In the genomic region with DNA sequence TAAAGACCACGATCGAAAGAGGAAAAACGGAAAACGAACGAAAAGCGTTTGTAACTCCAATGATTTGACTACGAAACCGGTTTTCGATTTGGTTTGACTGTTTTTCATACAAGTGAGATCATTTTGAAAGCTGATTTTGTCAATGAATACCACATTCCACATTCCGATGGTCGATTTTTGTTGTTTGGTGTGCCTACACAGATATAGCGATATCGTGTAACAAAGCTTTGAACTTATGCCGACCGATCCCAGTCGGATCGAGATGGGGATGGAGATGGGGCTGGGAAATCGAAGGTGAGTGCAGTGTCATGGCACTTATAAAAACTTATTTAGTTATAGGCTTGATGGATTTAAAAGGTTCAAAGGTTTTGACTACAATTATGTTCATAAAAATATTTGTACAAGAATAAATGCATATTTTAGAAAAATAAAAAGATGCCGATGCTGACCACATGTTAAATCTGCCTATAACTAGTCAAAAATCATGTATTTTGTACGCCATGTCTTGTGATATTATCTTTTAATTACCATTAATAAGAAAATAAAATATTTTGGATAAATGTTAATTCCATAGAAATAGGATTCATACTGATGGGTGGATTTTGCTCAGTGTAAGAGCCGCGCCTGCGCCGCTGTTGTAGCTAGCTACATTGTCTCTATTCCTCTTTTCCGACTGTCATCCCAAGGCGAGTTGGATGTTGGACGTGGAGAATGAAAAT, we compare ENCODE assay signal across 1 fruit fly cellular context.
TF ChIP-seq lines count a peak whose summit lies in the region.

No protein-coding gene starts in this region.

TF ChIP-seq in whole organism, embryonic, 481 proteins besides CTCF, POLR2A, EP300 and RAD21 (continued from another document):
- TF ChIP-seq CG10366 (GFP tag; IDR thresholded peaks at IDR 0.05; lab: Robert Waterston, UW) (peak; percentile 52), salm (tag; optimal IDR thresholded peaks at IDR 0.05; lab: Kevin White, UChicago) (peak; percentile 26), Fer2 (tag; optimal IDR thresholded peaks at IDR 0.05; lab: Kevin White, UChicago) (no peak), CG6813 (GFP tag; optimal IDR thresholded peaks at IDR 0.05; lab: Kevin White, UChicago) (no peak), pzg (GFP tag; optimal IDR thresholded peaks at IDR 0.05; lab: Kevin White, UChicago) (no peak), emc (GFP tag; optimal IDR thresholded peaks at IDR 0.05; lab: Kevin White, UChicago) (no peak), peb (GFP tag; IDR thresholded peaks at IDR 0.05; lab: Robert Waterston, UW) (0 out of 2 replicates have a peak, but pooled peaks have one; percentile 5), CG30403 (GFP tag; optimal IDR thresholded peaks at IDR 0.05; lab: Kevin White, UChicago) (peak; percentile 69), CG9932 (GFP tag; IDR thresholded peaks at IDR 0.05; lab: Robert Waterston, UW) (no peak), Atf-2 (GFP tag; optimal IDR thresholded peaks at IDR 0.05; lab: Kevin White, UChicago) (no peak), MBD-R2 (GFP tag; IDR thresholded peaks at IDR 0.05; lab: Robert Waterston, UW) (no peak), CG7372 (GFP tag; IDR thresholded peaks at IDR 0.05; lab: Robert Waterston, UW) (no peak), Bgb (GFP tag; IDR thresholded peaks at IDR 0.05; lab: Robert Waterston, UW; ENCODE audit: partially characterized antibody) (no peak), Gsc (GFP tag; IDR thresholded peaks at IDR 0.05; lab: Robert Waterston, UW) (no peak), Kr (GFP tag; optimal IDR thresholded peaks at IDR 0.05; lab: Kevin White, UChicago) (no peak), Aef1 (GFP tag; IDR thresholded peaks at IDR 0.05; lab: Robert Waterston, UW) (no peak), Poxn (GFP tag; IDR thresholded peaks at IDR 0.05; lab: Robert Waterston, UW) (no peak), CG1024 (GFP tag; IDR thresholded peaks at IDR 0.05; lab: Robert Waterston, UW) (no peak), fu2 (GFP tag; optimal IDR thresholded peaks at IDR 0.05; lab: Kevin White, UChicago) (no peak), Ets65A (GFP tag; lab: Kevin White, UChicago) (peak; percentile 84), Dp (GFP tag; optimal IDR thresholded peaks at IDR 0.05; lab: Kevin White, UChicago) (no peak), scrt (GFP tag; optimal IDR thresholded peaks at IDR 0.05; lab: Kevin White, UChicago) (peak; percentile 44), disco-r (GFP tag; optimal IDR thresholded peaks at IDR 0.05; lab: Kevin White, UChicago) (no peak), CG11560 (tag; IDR thresholded peaks at IDR 0.05; lab: Robert Waterston, UW) (no peak), sr (GFP tag; IDR thresholded peaks at IDR 0.05; lab: Robert Waterston, UW) (no peak), CG13424 (tag; optimal IDR thresholded peaks at IDR 0.05; lab: Kevin White, UChicago) (peak; percentile 71), fd64A (GFP tag; optimal IDR thresholded peaks at IDR 0.05; lab: Kevin White, UChicago) (no peak), stwl (tag; optimal IDR thresholded peaks at IDR 0.05; lab: Kevin White, UChicago) (no peak), CG32532 (GFP tag; IDR thresholded peaks at IDR 0.05; lab: Robert Waterston, UW) (peak; percentile 63), Lim3 (GFP tag; IDR thresholded peaks at IDR 0.05; lab: Robert Waterston, UW) (no peak), bbx (GFP tag; IDR thresholded peaks at IDR 0.05; lab: Robert Waterston, UW; ENCODE audit: partially characterized antibody) (no peak), Lhr (GFP tag; optimal IDR thresholded peaks at IDR 0.05; lab: Kevin White, UChicago) (no peak), Bteb2 (GFP tag; optimal IDR thresholded peaks at IDR 0.05; lab: Kevin White, UChicago) (no peak), CG12769 (tag; optimal IDR thresholded peaks at IDR 0.05; lab: Kevin White, UChicago) (peak; percentile 77), gro (GFP tag; optimal IDR thresholded peaks at IDR 0.05; lab: Kevin White, UChicago) (no peak)
